Fruit fly (Drosophila melanogaster): Measurements from ENCODE around the gene Tgi.

DNA sequence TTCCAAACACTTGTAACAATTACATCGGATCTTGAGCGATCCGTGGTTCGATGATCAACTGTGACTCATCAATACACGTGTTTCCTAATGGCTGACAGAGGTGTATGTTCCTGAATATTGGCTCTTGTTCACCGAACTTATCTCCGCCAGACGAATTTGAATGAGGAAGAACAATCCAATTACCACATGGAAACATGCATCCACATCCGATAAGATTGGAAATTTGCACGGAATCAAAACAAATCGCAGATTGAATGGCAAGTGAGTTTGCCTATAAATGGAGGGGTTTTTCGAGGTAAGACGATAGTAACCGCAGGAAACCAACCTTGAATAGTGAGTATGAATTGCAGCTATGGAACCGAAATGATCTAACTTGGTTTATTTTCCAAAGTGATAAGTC, 48.9 kb upstream of the Tgi start, which contains the start of gene CG10725:
- TF ChIP-seq pan (optimal IDR thresholded peaks at IDR 0.05) (no peak), usp (GFP tag; optimal IDR thresholded peaks at IDR 0.05) (no peak)
